Worm (Caenorhabditis elegans) whole organism, L2 larva: ENCODE measurements around the gene cutl-9.

Experiments
- blmp-1 ChIP-seq: sonication (generic microtip); optimal IDR thresholded peaks from 2 replicates; lab custom pipeline; 2017; ENCODE audit warnings: missing genetic modification characterization, mild to moderate bottlenecking, missing compliant biosample characterization, antibody characterized with exemption, moderate library complexity; ENCODE audit not compliant: insufficient read depth
- egl-27 ChIP-seq: sonication (generic microtip); optimal IDR thresholded peaks from 3 replicates; lab custom pipeline; 2017; ENCODE audit warnings: missing biosample characterization, missing genetic modification reagents, missing genetic modification characterization
- fos-1 ChIP-seq: fragments of 150-350 bp; optimal IDR thresholded peaks from 2 replicates; lab custom pipeline; 2014; ENCODE audit warnings: missing biosample characterization, missing genetic modification characterization
- lin-39 ChIP-seq: fragments of 150-350 bp; optimal IDR thresholded peaks from 2 replicates; lab custom pipeline; 2014; ENCODE audit warnings: missing biosample characterization, missing genetic modification reagents, missing genetic modification characterization
- nhr-11 ChIP-seq: fragments of 150-350 bp; optimal IDR thresholded peaks from 2 replicates; lab custom pipeline; 2014; ENCODE audit warnings: missing biosample characterization, missing genetic modification characterization
- nhr-77 ChIP-seq: fragments of 150-350 bp; optimal IDR thresholded peaks from 2 replicates; lab custom pipeline; 2014; ENCODE audit warnings: missing biosample characterization, missing genetic modification characterization
- unc-62 ChIP-seq: fragments of 150-350 bp; optimal IDR thresholded peaks from 2 replicates; lab custom pipeline; 2014; ENCODE audit warnings: missing biosample characterization, missing genetic modification reagents, missing genetic modification characterization
- zag-1 ChIP-seq: fragments of 150-350 bp; optimal IDR thresholded peaks from 2 replicates; lab custom pipeline; 2014; ENCODE audit warnings: missing biosample characterization, missing genetic modification characterization

DNA sequence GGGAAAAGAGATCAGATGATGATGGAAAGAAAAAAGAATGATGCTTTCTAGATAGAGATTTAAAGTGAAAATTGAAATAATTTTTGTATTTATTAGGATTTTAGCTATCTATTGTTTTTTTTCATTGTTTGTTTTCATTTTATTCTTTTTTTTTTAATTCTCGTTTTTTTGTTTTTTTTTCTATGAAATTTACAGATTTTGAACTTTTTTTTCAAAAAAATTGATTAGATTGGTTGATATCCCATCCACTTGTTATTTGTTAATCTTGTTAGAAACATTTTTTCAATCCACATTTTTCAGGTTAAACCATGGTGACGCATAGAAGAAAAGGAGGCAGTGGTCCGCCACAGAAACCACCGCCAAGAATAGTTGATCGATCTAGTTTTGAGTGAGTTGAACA, 38.0 kb upstream of the cutl-9 start, which contains the start of gene algn-9:
- TF ChIP-seq blmp-1 (no peak), lin-39 (no peak), egl-27 (tag; lab: Kevin White, UChicago) (no peak), unc-62 (GFP tag; lab: Kevin White, UChicago) (no peak), fos-1 (tag; lab: Kevin White, UChicago) (no peak), zag-1 (tag; lab: Kevin White, UChicago) (no peak), nhr-77 (tag; lab: Kevin White, UChicago) (no peak), nhr-11 (tag; lab: Kevin White, UChicago) (no peak)
